Worm (Caenorhabditis elegans) whole organism, mixed stage, embryonic: ENCODE results near the gene K01D12.7.

Experiments used
- M03D4.4 ChIP-seq: sonication (generic microtip); optimal IDR thresholded peaks from 2 replicates; lab custom pipeline; 2017; ENCODE audit warnings: mild to moderate bottlenecking, missing genetic modification characterization, missing compliant biosample characterization
- blmp-1 ChIP-seq: fragments of 150-350 bp; optimal IDR thresholded peaks from 2 replicates; lab custom pipeline; 2014; ENCODE audit warnings: missing biosample characterization, missing genetic modification characterization
- ceh-39 ChIP-seq: fragments of 150-350 bp; optimal IDR thresholded peaks from 2 replicates; lab custom pipeline; 2014; ENCODE audit warnings: missing biosample characterization, missing genetic modification characterization
- ceh-43 ChIP-seq: fragments of 200-800 bp; sonication (Bioruptor generic); optimal IDR thresholded peaks from 2 replicates; lab custom pipeline; 2018; ENCODE audit warnings: mild to moderate bottlenecking, missing genetic modification characterization, moderate library complexity, missing compliant biosample characterization
- ceh-83 ChIP-seq: fragments of 200-800 bp; sonication (Bioruptor generic); optimal IDR thresholded peaks from 2 replicates; lab custom pipeline; 2018; ENCODE audit warnings: mild to moderate bottlenecking, missing genetic modification characterization, missing compliant biosample characterization
- ces-1 ChIP-seq: fragments of 150-350 bp; optimal IDR thresholded peaks from 2 replicates; lab custom pipeline; 2014; ENCODE audit warnings: missing biosample characterization, missing genetic modification reagents, missing genetic modification characterization
- cnd-1 ChIP-seq: fragments of 200-800 bp; sonication (Bioruptor generic); optimal IDR thresholded peaks from 2 replicates; lab custom pipeline; 2018; ENCODE audit warnings: mild to moderate bottlenecking, missing genetic modification characterization, missing compliant biosample characterization
- elt-1 ChIP-seq: sonication (generic microtip); optimal IDR thresholded peaks from 2 replicates; lab custom pipeline; 2017; ENCODE audit warnings: missing genetic modification characterization, mild to moderate bottlenecking, missing compliant biosample characterization, antibody characterized with exemption, moderate library complexity, borderline replicate concordance; ENCODE audit not compliant: insufficient read depth
- ham-2 ChIP-seq: fragments of 200-800 bp; sonication (Bioruptor generic); optimal IDR thresholded peaks from 2 replicates; lab custom pipeline; 2018; ENCODE audit warnings: mild to moderate bottlenecking, missing genetic modification characterization, missing compliant biosample characterization
- hlh-1 ChIP-seq: fragments of 150-350 bp; optimal IDR thresholded peaks from 2 replicates; lab custom pipeline; 2014; ENCODE audit warnings: missing biosample characterization, missing genetic modification reagents, missing genetic modification characterization
- lin-13 ChIP-seq: fragments of 150-350 bp; optimal IDR thresholded peaks from 2 replicates; lab custom pipeline; 2014; ENCODE audit warnings: missing biosample characterization, missing genetic modification characterization
- lsy-2 ChIP-seq: fragments of 150-350 bp; optimal IDR thresholded peaks from 2 replicates; lab custom pipeline; 2014; ENCODE audit warnings: missing biosample characterization, missing genetic modification characterization
- mab-5 ChIP-seq: fragments of 150-350 bp; optimal IDR thresholded peaks from 2 replicates; lab custom pipeline; 2014; ENCODE audit warnings: missing biosample characterization, missing genetic modification characterization
- mep-1 ChIP-seq: fragments of 150-350 bp; optimal IDR thresholded peaks from 2 replicates; lab custom pipeline; 2017; ENCODE audit warnings: missing biosample characterization, missing genetic modification reagents, missing genetic modification characterization, inconsistent platforms
- nhr-12 ChIP-seq: fragments of 150-350 bp; optimal IDR thresholded peaks from 2 replicates; lab custom pipeline; 2014; ENCODE audit warnings: missing biosample characterization, missing genetic modification characterization
- nhr-237 ChIP-seq: fragments of 150-350 bp; optimal IDR thresholded peaks from 2 replicates; lab custom pipeline; 2014; ENCODE audit warnings: missing biosample characterization, missing genetic modification characterization
- nhr-76 ChIP-seq: sonication (generic microtip); optimal IDR thresholded peaks from 2 replicates; lab custom pipeline; 2017; ENCODE audit warnings: missing biosample characterization, missing genetic modification characterization
- pha-4 ChIP-seq: fragments of 150-350 bp; optimal IDR thresholded peaks from 2 replicates; lab custom pipeline; 2018; ENCODE audit warnings: missing biosample characterization, missing genetic modification reagents, missing genetic modification characterization
- sem-2 ChIP-seq: fragments of 200-800 bp; sonication (Bioruptor generic); optimal IDR thresholded peaks from 2 replicates; lab custom pipeline; 2018; ENCODE audit warnings: mild to moderate bottlenecking, missing genetic modification characterization, missing compliant biosample characterization
- snpc-4 ChIP-seq: fragments of 150-350 bp; optimal IDR thresholded peaks from 2 replicates; lab custom pipeline; 2014; ENCODE audit warnings: missing biosample characterization, missing genetic modification characterization
- sptf-1 ChIP-seq: sonication (generic microtip); optimal IDR thresholded peaks from 2 replicates; lab custom pipeline; 2017; ENCODE audit warnings: mild to moderate bottlenecking, missing genetic modification characterization, moderate library complexity, missing compliant biosample characterization
- tbx-8 ChIP-seq: fragments of 200-800 bp; sonication (Bioruptor generic); optimal IDR thresholded peaks from 2 replicates; lab custom pipeline; 2018; ENCODE audit warnings: mild to moderate bottlenecking, missing genetic modification characterization, moderate library complexity, missing compliant biosample characterization
- unc-120 ChIP-seq: sonication (generic microtip); optimal IDR thresholded peaks from 2 replicates; lab custom pipeline; 2017; ENCODE audit warnings: missing genetic modification characterization, missing compliant biosample characterization; ENCODE audit not compliant: poor library complexity, severe bottlenecking
- unc-39 ChIP-seq: fragments of 150-350 bp; optimal IDR thresholded peaks from 2 replicates; lab custom pipeline; 2014; ENCODE audit warnings: missing biosample characterization, missing genetic modification characterization
- zip-8 ChIP-seq: fragments of 150-350 bp; optimal IDR thresholded peaks from 2 replicates; lab custom pipeline; 2014; ENCODE audit warnings: missing biosample characterization, missing genetic modification characterization
- ztf-11 ChIP-seq: fragments of 150-350 bp; optimal IDR thresholded peaks from 2 replicates; lab custom pipeline; 2014; ENCODE audit warnings: missing biosample characterization, missing genetic modification characterization

Gene K01D12.7

ce11 chrV:12441420-12441819, 40.1 kb upstream of the K01D12.7 start, which contains the start of gene pals-37:
TSS of gene pals-37 (minus strand) at chrV:12441520.
- no peak for TF ChIP-seq nhr-237
- TF ChIP-seq mab-5: no peak

DNA sequence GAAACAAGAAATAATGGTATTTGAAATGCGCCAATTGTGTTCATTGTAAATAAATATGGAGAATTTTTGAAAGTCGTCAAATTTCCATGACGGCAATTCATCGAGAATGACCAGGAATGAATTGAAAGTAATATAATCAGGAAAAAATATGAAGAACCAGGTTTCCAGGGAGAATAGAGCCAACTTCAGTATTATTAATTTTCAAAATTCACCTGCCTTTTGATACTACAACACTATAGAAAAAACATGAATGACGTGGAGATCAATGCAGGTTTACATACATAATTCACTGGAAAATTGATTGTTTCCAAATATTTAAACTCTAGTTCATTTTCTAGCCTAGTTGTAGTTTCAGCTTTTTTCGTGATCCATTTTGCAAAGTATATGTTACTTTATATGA, 32.4 kb upstream of the K01D12.7 start, which contains the start of gene srh-25:
Gene srh-25 (minus strand): TSS at position 101 of the 400 bp plus-strand sequence.
- TF ChIP-seq mab-5 (no peak), zip-8 (tag; lab: Kevin White, UChicago) (no peak), nhr-76 (no peak), ceh-39 (tag; lab: Kevin White, UChicago) (no peak), nhr-12 (tag; lab: Kevin White, UChicago) (no peak), ztf-11 (tag; lab: Kevin White, UChicago) (no peak)

DNA sequence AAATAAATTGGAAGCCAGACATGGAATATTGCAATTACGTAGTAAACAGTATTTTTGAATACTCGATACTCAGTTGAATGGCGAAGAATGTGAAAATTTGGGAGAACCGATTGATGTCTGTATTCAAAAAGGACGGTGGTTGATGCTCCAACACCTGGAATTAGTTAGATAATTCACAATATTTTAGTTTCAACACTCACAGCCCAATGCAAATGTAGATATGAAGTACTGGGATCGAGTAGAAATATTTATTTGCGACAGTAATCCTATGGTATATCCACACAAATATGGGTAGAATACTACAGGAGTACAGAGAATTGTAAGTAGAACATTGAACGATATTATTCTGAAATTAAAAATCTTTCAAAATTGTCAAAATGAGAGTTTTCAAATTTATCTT, 31.8 kb upstream of the K01D12.7 start:
- TF ChIP-seq ham-2 (GFP tag; lab: Kevin White, UChicago) (no peak), elt-1 (tag; lab: Kevin White, UChicago) (no peak), sptf-1 (no peak), ceh-83 (no peak), unc-39 (no peak), blmp-1 (no peak), lsy-2 (tag; lab: Kevin White, UChicago) (no peak), lin-13 (no peak), pha-4 (tag; lab: Kevin White, UChicago) (no peak), nhr-76 (no peak), cnd-1 (tag; lab: Kevin White, UChicago) (no peak), hlh-1 (tag; lab: Kevin White, UChicago) (no peak), sem-2 (no peak), nhr-237 (no peak), tbx-8 (no peak)

DNA sequence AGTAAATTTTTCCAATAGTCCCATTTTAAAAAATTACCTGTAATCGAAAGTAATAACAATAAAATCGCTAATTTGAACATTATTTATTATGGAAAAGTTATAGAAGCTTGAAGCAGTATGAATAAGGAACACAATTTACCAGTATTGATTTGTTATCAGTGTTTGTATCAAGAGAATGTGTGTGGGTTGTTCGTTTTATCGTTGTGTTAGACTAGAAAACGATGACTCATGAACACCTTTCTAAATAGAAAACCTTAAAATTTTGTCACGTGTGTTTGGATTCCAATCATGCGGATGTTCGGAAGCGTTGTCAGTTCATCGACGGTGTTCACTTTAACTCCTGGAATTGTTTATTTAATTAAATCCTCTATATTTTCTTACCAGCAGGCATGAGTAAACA, 30.8 kb upstream of the K01D12.7 start, which contains the start of gene C54D10.13:
Gene C54D10.13 (minus strand): TSS at position 179 of the 400 bp plus-strand sequence.
- TF ChIP-seq unc-120 (tag; lab: Kevin White, UChicago) (no peak), ces-1 (GFP tag; lab: Kevin White, UChicago) (no peak), hlh-1 (tag; lab: Kevin White, UChicago) (no peak), M03D4.4 (tag; lab: Kevin White, UChicago) (no peak), nhr-237 (no peak), snpc-4 (no peak), zip-8 (tag; lab: Kevin White, UChicago) (no peak), pha-4 (tag; lab: Kevin White, UChicago) (no peak)

DNA sequence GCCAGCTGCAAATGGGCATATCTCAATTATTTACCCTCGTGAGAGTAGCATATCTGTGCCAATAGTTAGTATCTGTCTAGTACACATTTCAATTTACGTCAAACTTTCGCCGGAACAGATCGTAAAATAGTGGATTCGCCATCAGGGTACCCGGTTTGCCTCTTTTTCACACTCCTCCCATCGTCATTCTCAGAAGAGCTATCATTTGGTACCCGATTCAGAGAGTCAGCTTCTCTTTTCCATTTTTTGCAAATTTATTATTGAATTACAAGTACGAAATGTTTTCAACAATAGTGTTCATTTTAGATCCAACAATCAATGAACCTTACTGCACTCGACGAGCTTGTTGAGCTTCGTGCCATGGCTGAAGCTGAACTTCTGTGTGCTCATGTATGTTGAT, 27.8 kb upstream of the K01D12.7 start, which contains the start of gene C54D10.5:
Gene C54D10.5 (plus strand): TSS at position 301 of the 400 bp plus-strand sequence.
- TF ChIP-seq blmp-1 (no peak), cnd-1 (tag; lab: Kevin White, UChicago) (no peak), M03D4.4 (tag; lab: Kevin White, UChicago) (no peak), tbx-8 (no peak), ztf-11 (tag; lab: Kevin White, UChicago) (no peak), ham-2 (GFP tag; lab: Kevin White, UChicago) (no peak), ceh-43 (GFP tag; lab: Kevin White, UChicago) (no peak), sem-2 (no peak), unc-120 (tag; lab: Kevin White, UChicago) (no peak), nhr-237 (no peak), nhr-76 (no peak)

- TF ChIP-seq sem-2 (no peak), ceh-43 (GFP tag; lab: Kevin White, UChicago) (no peak), unc-120 (tag; lab: Kevin White, UChicago) (no peak), ztf-11 (tag; lab: Kevin White, UChicago) (no peak), mep-1 (no peak)
Observed at ce11 chrV:12427826-12428225, 26.5 kb upstream of the K01D12.7 start.

- TF ChIP-seq ces-1 (GFP tag; lab: Kevin White, UChicago): peak; percentile 74
- TF ChIP-seq hlh-1 (tag; lab: Kevin White, UChicago): no peak
- TF ChIP-seq, all 35 proteins: peak for 1
Observed at ce11 chrV:12421360-12421759, 20.1 kb upstream of the K01D12.7 start.
